Worm (Caenorhabditis elegans) whole organism, L4 larva: ENCODE measurements around the gene epi-1.

Experiments
- T26A8.4 ChIP-seq: fragments of 200-800 bp; sonication (Bioruptor generic); IDR thresholded peaks from 2 replicates; pipeline ENCODE4 v1.3.6; 2022; ENCODE audit warnings: missing genetic modification characterization, missing compliant biosample characterization
- Y75B8A.6 ChIP-seq: fragments of 200-800 bp; sonication (Bioruptor generic); IDR thresholded peaks from 2 replicates; pipeline ENCODE4 v1.3.6; 2022; ENCODE audit warnings: missing genetic modification reagents, missing genetic modification characterization, missing compliant biosample characterization
- ZK337.2 ChIP-seq: fragments of 200-800 bp; sonication (Bioruptor generic); IDR thresholded peaks from 2 replicates; pipeline ENCODE4 v1.3.6; 2022; ENCODE audit warnings: missing genetic modification reagents, missing genetic modification characterization, missing compliant biosample characterization
- aha-1 ChIP-seq: fragments of 150-350 bp; peaks from one replicate; lab custom pipeline; 2014; ENCODE audit warnings: missing biosample characterization, missing genetic modification characterization
- attf-4 ChIP-seq: sonication (generic microtip); optimal IDR thresholded peaks from 3 replicates; lab custom pipeline; 2017; ENCODE audit warnings: missing biosample characterization, missing genetic modification characterization
- ceh-28 ChIP-seq: fragments of 150-350 bp; optimal IDR thresholded peaks from 2 replicates; lab custom pipeline; 2014; ENCODE audit warnings: missing biosample characterization, missing genetic modification reagents, missing genetic modification characterization
- ces-1 ChIP-seq: fragments of 150-350 bp; sonication (generic microtip); optimal IDR thresholded peaks from 4 replicates; lab custom pipeline; 2014; ENCODE audit warnings: missing biosample characterization, missing genetic modification reagents, missing genetic modification characterization
- ctbp-1 ChIP-seq: fragments of 200-800 bp; sonication (Bioruptor generic); IDR thresholded peaks from 2 replicates; pipeline ENCODE4 v1.3.6; 2022; ENCODE audit warnings: missing genetic modification reagents, missing genetic modification characterization, missing compliant biosample characterization
- daf-12 ChIP-seq: fragments of 150-350 bp; optimal IDR thresholded peaks from 2 replicates; lab custom pipeline; 2014; ENCODE audit warnings: missing biosample characterization, missing genetic modification reagents, missing genetic modification characterization
- daf-16 ChIP-seq, 3 experiments: sonication (generic microtip); optimal IDR thresholded peaks; 2 replicates each; lab custom pipeline; 2016 to 2017; ENCODE audit warnings: missing genetic modification characterization in 3 of 3, missing genetic modification reagents in 3 of 3, mild to moderate bottlenecking in 2 of 3, missing compliant biosample characterization in 2 of 3, missing biosample characterization in 1 of 3, moderate library complexity in 1 of 3
- daf-19 ChIP-seq: fragments of 200-800 bp; sonication (Bioruptor generic); conservative IDR thresholded peaks from 2 replicates; pipeline ENCODE4 v1.3.6; 2022; ENCODE audit warnings: missing genetic modification characterization, missing compliant biosample characterization
- dmd-6 ChIP-seq: fragments of 200-800 bp; sonication (Bioruptor generic); IDR thresholded peaks from 2 replicates; pipeline ENCODE4 v1.3.6; 2022; ENCODE audit warnings: missing genetic modification reagents, missing genetic modification characterization, missing compliant biosample characterization
- dpl-1 ChIP-seq: fragments of 150-350 bp; optimal IDR thresholded peaks from 2 replicates; lab custom pipeline; 2014; ENCODE audit warnings: missing biosample characterization, missing genetic modification reagents, missing genetic modification characterization
- egl-27 ChIP-seq: sonication (generic microtip); optimal IDR thresholded peaks from 3 replicates; lab custom pipeline; 2017; ENCODE audit warnings: missing biosample characterization, missing genetic modification reagents, missing genetic modification characterization
- egl-43 ChIP-seq: fragments of 200-800 bp; sonication (Bioruptor generic); IDR thresholded peaks from 2 replicates; pipeline ENCODE4 v1.3.6; 2022; ENCODE audit warnings: missing genetic modification reagents, missing genetic modification characterization, missing compliant biosample characterization
- hlh-11 ChIP-seq: fragments of 200-800 bp; sonication (Bioruptor generic); optimal IDR thresholded peaks from 2 replicates; lab custom pipeline; 2018; ENCODE audit warnings: mild to moderate bottlenecking, missing genetic modification characterization, missing compliant biosample characterization
- jun-1 ChIP-seq: fragments of 150-350 bp; optimal IDR thresholded peaks from 2 replicates; lab custom pipeline; 2014; ENCODE audit warnings: missing biosample characterization, missing genetic modification reagents, missing genetic modification characterization
- lin-1 ChIP-seq: fragments of 200-800 bp; sonication (Bioruptor generic); IDR thresholded peaks from 2 replicates; pipeline ENCODE4 v1.3.6; 2022; ENCODE audit warnings: missing genetic modification reagents, missing genetic modification characterization, missing compliant biosample characterization
- lin-39 ChIP-seq: fragments of 150-350 bp; optimal IDR thresholded peaks from 2 replicates; lab custom pipeline; 2014; ENCODE audit warnings: missing biosample characterization, missing genetic modification reagents, missing genetic modification characterization
- lsy-2 ChIP-seq, 2 experiments: fragments of 150-350 bp in 1 of 2; sonication (generic microtip) in 1 of 2; optimal IDR thresholded peaks; 2 replicates each; lab custom pipeline; 2014 to 2017; ENCODE audit warnings: missing biosample characterization in 2 of 2, missing genetic modification characterization in 2 of 2
- madf-5 ChIP-seq, 2 experiments: fragments of 200-800 bp; sonication (Bioruptor generic); IDR thresholded peaks; 2 replicates each; pipeline ENCODE4 v1.3.6; 2022; ENCODE audit warnings: missing compliant biosample characterization in 2 of 2, missing genetic modification characterization in 2 of 2
- madf-9 ChIP-seq: fragments of 200-800 bp; sonication (Bioruptor generic); conservative IDR thresholded peaks from 2 replicates; pipeline ENCODE4 v1.3.6; 2022; ENCODE audit warnings: missing genetic modification reagents, missing genetic modification characterization, missing compliant biosample characterization
- mdl-1 ChIP-seq, 2 experiments: fragments of 150-350 bp in 1 of 2; sonication (generic microtip) in 1 of 2; optimal IDR thresholded peaks; 2 replicates each; lab custom pipeline; 2014 to 2017; ENCODE audit warnings: missing biosample characterization in 2 of 2, missing genetic modification characterization in 2 of 2
- mdt-29 ChIP-seq: fragments of 200-800 bp; sonication (Bioruptor generic); IDR thresholded peaks from 2 replicates; pipeline ENCODE4 v1.3.6; 2022; ENCODE audit warnings: missing genetic modification reagents, missing genetic modification characterization, missing compliant biosample characterization
- mep-1 ChIP-seq: fragments of 150-350 bp; sonication (generic microtip); optimal IDR thresholded peaks from 3 replicates; lab custom pipeline; 2014; ENCODE audit warnings: missing biosample characterization, missing genetic modification characterization
- mes-2 ChIP-seq: sonication (generic microtip); optimal IDR thresholded peaks from 2 replicates; lab custom pipeline; 2016; ENCODE audit warnings: missing genotype, mild to moderate bottlenecking, missing genetic modification characterization, missing compliant biosample characterization; ENCODE audit not compliant: poor library complexity, severe bottlenecking
- mxl-3 ChIP-seq: fragments of 200-800 bp; sonication (Bioruptor generic); optimal IDR thresholded peaks from 2 replicates; lab custom pipeline; 2018; ENCODE audit warnings: mild to moderate bottlenecking, missing genetic modification characterization, missing compliant biosample characterization
- nhr-25 ChIP-seq: sonication (generic microtip); optimal IDR thresholded peaks from 2 replicates; lab custom pipeline; 2017; ENCODE audit warnings: missing genetic modification characterization, mild to moderate bottlenecking, missing compliant biosample characterization, antibody characterized with exemption, moderate library complexity, borderline replicate concordance; ENCODE audit not compliant: insufficient read depth
- nhr-28 ChIP-seq: fragments of 150-350 bp; optimal IDR thresholded peaks from 2 replicates; lab custom pipeline; 2014; ENCODE audit warnings: missing biosample characterization, missing genetic modification characterization
- nhr-76 ChIP-seq: fragments of 150-350 bp; optimal IDR thresholded peaks from 2 replicates; lab custom pipeline; 2014; ENCODE audit warnings: missing biosample characterization, missing genetic modification characterization
- nhr-77 ChIP-seq: fragments of 150-350 bp; optimal IDR thresholded peaks from 2 replicates; lab custom pipeline; 2014; ENCODE audit warnings: missing biosample characterization, missing genetic modification characterization
- pqm-1 ChIP-seq: sonication (generic microtip); optimal IDR thresholded peaks from 2 replicates; lab custom pipeline; 2017; ENCODE audit warnings: missing biosample characterization, missing genetic modification characterization
- unc-62 ChIP-seq, 3 experiments: fragments of 150-350 bp in 1 of 3; sonication (generic microtip); optimal IDR thresholded peaks in 2 of 3; peaks in 1 of 3; 1 replicate in 1 of 3; 2 replicates in 2 of 3; lab custom pipeline; 2014 to 2017; ENCODE audit warnings: missing biosample characterization in 3 of 3, missing genetic modification characterization in 3 of 3, missing genetic modification reagents in 3 of 3, missing genotype in 1 of 3
- vab-7 ChIP-seq: fragments of 200-800 bp; sonication (Bioruptor generic); IDR thresholded peaks from 2 replicates; pipeline ENCODE4 v1.3.6; 2022; ENCODE audit warnings: missing genetic modification reagents, missing genetic modification characterization, missing compliant biosample characterization
- zag-1 ChIP-seq: fragments of 150-350 bp; optimal IDR thresholded peaks from 2 replicates; lab custom pipeline; 2014; ENCODE audit warnings: missing biosample characterization, missing genetic modification characterization
- zfp-2 ChIP-seq: sonication (generic microtip); optimal IDR thresholded peaks from 2 replicates; lab custom pipeline; 2016; ENCODE audit warnings: mild to moderate bottlenecking, missing genetic modification characterization, missing compliant biosample characterization
- zfp-3 ChIP-seq: fragments of 200-800 bp; sonication (Bioruptor generic); conservative IDR thresholded peaks from 2 replicates; pipeline ENCODE4 v1.3.6; 2022; ENCODE audit warnings: missing genetic modification reagents, missing genetic modification characterization, missing compliant biosample characterization
- zip-11 ChIP-seq: fragments of 200-800 bp; sonication (Bioruptor generic); IDR thresholded peaks from 2 replicates; pipeline ENCODE4 v1.3.6; 2022; ENCODE audit warnings: missing genetic modification characterization, missing compliant biosample characterization

The epi-1 gene

ce11 chrIV:10661072-10661471 lies 5.6 kb upstream of the epi-1 start:
- TF ChIP-seq nhr-28 (tag; lab: Kevin White, UChicago) (peak; percentile 18), unc-62 (GFP tag; optimal IDR thresholded peaks at IDR 0.05 in 1 of 2; lab: Kevin White, UChicago) (peak in 1 of 2 experiments; percentile 79), unc-62 (tag; optimal IDR thresholded peaks at IDR 0.05; lab: Kevin White, UChicago) (no peak), dpl-1 (GFP tag; lab: Kevin White, UChicago) (no peak)

ce11 chrIV:10661760-10662159 lies 4.9 kb upstream of the epi-1 start, which contains the start of gene fmo-1:
Gene fmo-1, plus strand, starts transcription at chrIV:10661857.
- no peak for TF ChIP-seq nhr-25 (tag; lab: Kevin White, UChicago)
- peak; percentile 50 for TF ChIP-seq pqm-1
- no peak for TF ChIP-seq ZK337.2 (GFP tag; lab: Robert Waterston, UW)
- peak; percentile 16 for TF ChIP-seq hlh-11 (tag; lab: Kevin White, UChicago)
- no peak for TF ChIP-seq Y75B8A.6 (GFP tag; lab: Robert Waterston, UW)
- TF ChIP-seq nhr-28 (tag; lab: Kevin White, UChicago): peak; percentile 60
- TF ChIP-seq jun-1 (tag; lab: Kevin White, UChicago): no peak
- TF ChIP-seq vab-7 (GFP tag; lab: Robert Waterston, UW): no peak
- no peak for TF ChIP-seq zag-1 (tag; lab: Kevin White, UChicago)
- TF ChIP-seq daf-19 (GFP tag; lab: Robert Waterston, UW): no peak
- TF ChIP-seq mep-1 (tag; lab: Kevin White, UChicago): no peak
- TF ChIP-seq, all 104 proteins: peak for 3

ce11 chrIV:10664134-10664533 lies 2.5 kb upstream of the epi-1 start, which contains the start of gene K08C7.7:
Gene K08C7.7, plus strand, starts transcription at chrIV:10664434.
- TF ChIP-seq zag-1 (tag; lab: Kevin White, UChicago): no peak
- TF ChIP-seq madf-5 (GFP tag; IDR thresholded peaks at IDR 0.05; lab: Robert Waterston, UW): no peak
- TF ChIP-seq ctbp-1 (GFP tag; lab: Robert Waterston, UW): no peak
- no peak for TF ChIP-seq nhr-76
- TF ChIP-seq, all 104 proteins: peak for 0

- TF ChIP-seq mes-2: no peak
- peak in 1 of 2 experiments; percentile 99 for TF ChIP-seq unc-62 (GFP tag; optimal IDR thresholded peaks at IDR 0.05 in 1 of 2; lab: Kevin White, UChicago)
- TF ChIP-seq unc-62 (tag; optimal IDR thresholded peaks at IDR 0.05; lab: Kevin White, UChicago): no peak
- TF ChIP-seq zfp-2: no peak
- TF ChIP-seq, all 104 proteins: peak for 1
These were observed 1.9 kb downstream of the epi-1 start for ce11 chrIV:10668561-10668960.

- TF ChIP-seq lin-39 (no peak), mdt-29 (GFP tag; lab: Robert Waterston, UW) (no peak), daf-16 (GFP tag; optimal IDR thresholded peaks at IDR 0.05; lab: Kevin White, UChicago) (no peak), daf-16 (tag; optimal IDR thresholded peaks at IDR 0.05; lab: Kevin White, UChicago) (no peak), zfp-3 (GFP tag; lab: Robert Waterston, UW) (no peak), egl-43 (GFP tag; lab: Robert Waterston, UW) (no peak), daf-19 (GFP tag; lab: Robert Waterston, UW) (no peak), T26A8.4 (GFP tag; lab: Robert Waterston, UW) (no peak), dmd-6 (GFP tag; lab: Robert Waterston, UW) (no peak), ces-1 (GFP tag; lab: Kevin White, UChicago) (no peak), lsy-2 (tag; optimal IDR thresholded peaks at IDR 0.05; lab: Kevin White, UChicago) (no peak), nhr-77 (tag; lab: Kevin White, UChicago) (no peak)
These were observed 13.8 kb downstream of the epi-1 start, which contains the start of gene K08C7.4 for ce11 chrIV:10680379-10680778. Gene K08C7.4, minus strand, starts transcription at chrIV:10680479.

ce11 chrIV:10682155-10682749 lies 15.6 kb downstream of the epi-1 start, which contains the start of gene fmo-2:
Gene fmo-2, plus strand, starts transcription at chrIV:10682524.
- TF ChIP-seq mxl-3 (GFP tag; lab: Kevin White, UChicago): peak; percentile 80
- TF ChIP-seq madf-9: no peak
- TF ChIP-seq nhr-25 (tag; lab: Kevin White, UChicago): no peak
- TF ChIP-seq attf-4: no peak
- TF ChIP-seq unc-62 (GFP tag; optimal IDR thresholded peaks at IDR 0.05 in 1 of 2; lab: Kevin White, UChicago): peak in 1 of 2 experiments; percentile 99
- no peak for TF ChIP-seq unc-62 (tag; optimal IDR thresholded peaks at IDR 0.05; lab: Kevin White, UChicago)
- no peak for TF ChIP-seq ceh-28 (tag; lab: Kevin White, UChicago)
- no peak for TF ChIP-seq egl-27 (tag; lab: Kevin White, UChicago)
- 0 out of 2 replicates have a peak, but pooled peaks have one; percentile 31 for TF ChIP-seq dmd-6 (GFP tag; lab: Robert Waterston, UW)
- peak; percentile 76 for TF ChIP-seq nhr-28 (tag; lab: Kevin White, UChicago)
- peak; percentile 82 for TF ChIP-seq aha-1
- TF ChIP-seq zip-11 (GFP tag; lab: Robert Waterston, UW): no peak
- TF ChIP-seq mdl-1 (tag; optimal IDR thresholded peaks at IDR 0.05; lab: Kevin White, UChicago): peak in 1 of 2 experiments; percentile 74
- no peak for TF ChIP-seq lin-1 (GFP tag; lab: Robert Waterston, UW)
- TF ChIP-seq daf-12: no peak
- TF ChIP-seq Y75B8A.6 (GFP tag; lab: Robert Waterston, UW): no peak
